Fruit fly (Drosophila melanogaster) whole organism, embryonic: Measurements from ENCODE around the gene Jhbp12.

Source experiments
- Awh ChIP-seq: fragments of 200-800 bp; sonication (Bioruptor generic); IDR thresholded peaks from 2 replicates; pipeline ENCODE4, ENCODE4 v1.3.6; 2022; ENCODE audit warnings: missing biosample characterization, missing genetic modification characterization
- B-H2 ChIP-seq: fragments of 200-800 bp; sonication (Bioruptor generic); optimal IDR thresholded peaks from 2 replicates; lab custom pipeline; 2018; ENCODE audit warnings: missing biosample characterization, mild to moderate bottlenecking, missing genetic modification characterization
- CG10267 ChIP-seq: fragments of 200-800 bp; sonication (Bioruptor generic); optimal IDR thresholded peaks from 2 replicates; lab custom pipeline; 2018; ENCODE audit warnings: missing biosample characterization, mild to moderate bottlenecking, missing genetic modification characterization, moderate library complexity
- CG10321 ChIP-seq: fragments of 200-800 bp; sonication (Bioruptor generic); IDR thresholded peaks from 2 replicates; pipeline ENCODE4 v1.3.6; 2022; ENCODE audit warnings: missing biosample characterization, missing genetic modification characterization
- CG10654 ChIP-seq: fragments of 200-800 bp; sonication (Bioruptor generic); optimal IDR thresholded peaks from 2 replicates; lab custom pipeline; 2016; ENCODE audit warnings: missing biosample characterization, missing genetic modification characterization
- CG10979 ChIP-seq: fragments of 200-800 bp; sonication (Bioruptor generic); optimal IDR thresholded peaks from 2 replicates; lab custom pipeline; 2018; ENCODE audit warnings: missing biosample characterization, mild to moderate bottlenecking, missing genetic modification characterization, moderate library complexity
- CG11695 ChIP-seq: fragments of 200-800 bp; sonication (Bioruptor generic); IDR thresholded peaks from 3 replicates; pipeline ENCODE4 v1.3.6; 2022; ENCODE audit warnings: missing biosample characterization, missing genetic modification characterization
- CG12219 ChIP-seq: fragments of 200-800 bp; sonication (Bioruptor generic); optimal IDR thresholded peaks from 3 replicates; lab custom pipeline; 2018; ENCODE audit warnings: missing biosample characterization, mild to moderate bottlenecking, missing genetic modification characterization
- CG12659 ChIP-seq: fragments of 200-800 bp; sonication (Bioruptor generic); optimal IDR thresholded peaks from 3 replicates; lab custom pipeline; 2017; ENCODE audit warnings: mild to moderate bottlenecking, missing biosample characterization, missing genetic modification reagents, missing genetic modification characterization
- CG17802 ChIP-seq: fragments of 200-800 bp; sonication (Bioruptor generic); optimal IDR thresholded peaks from 2 replicates; lab custom pipeline; 2018; ENCODE audit warnings: missing biosample characterization, mild to moderate bottlenecking, missing genetic modification characterization, moderate library complexity
- CG2875 ChIP-seq: fragments of 200-800 bp; sonication (Bioruptor generic); optimal IDR thresholded peaks from 2 replicates; lab custom pipeline; 2017; ENCODE audit warnings: missing biosample characterization, mild to moderate bottlenecking, missing genetic modification characterization, missing genetic modification reagents
- CG2889 ChIP-seq: fragments of 200-800 bp; sonication (Bioruptor generic); IDR thresholded peaks from 3 replicates; pipeline ENCODE4 v1.3.6; 2022; ENCODE audit warnings: missing biosample characterization, missing genetic modification characterization
- CG31441 ChIP-seq: fragments of 200-800 bp; sonication (Bioruptor generic); IDR thresholded peaks from 2 replicates; pipeline ENCODE4 v1.3.6; 2022; ENCODE audit warnings: missing biosample characterization, missing genetic modification characterization
- CG3163 ChIP-seq: fragments of 200-800 bp; sonication (Bioruptor generic); optimal IDR thresholded peaks from 3 replicates; lab custom pipeline; 2016; ENCODE audit warnings: missing biosample characterization, missing genetic modification characterization
- CG6254 ChIP-seq: fragments of 200-800 bp; sonication (Bioruptor generic); optimal IDR thresholded peaks from 3 replicates; lab custom pipeline; 2017; ENCODE audit warnings: mild to moderate bottlenecking, missing biosample characterization, missing genetic modification reagents, missing genetic modification characterization
- CG6689 ChIP-seq: fragments of 200-800 bp; sonication (Bioruptor generic); IDR thresholded peaks from 2 replicates; pipeline ENCODE4 v1.3.6; 2022; ENCODE audit warnings: missing biosample characterization, missing genetic modification characterization
- CG6813 ChIP-seq: fragments of 200-800 bp; sonication (Bioruptor generic); optimal IDR thresholded peaks from 2 replicates; lab custom pipeline; 2017; ENCODE audit warnings: missing biosample characterization, missing genetic modification characterization, mild to moderate bottlenecking, moderate library complexity, missing genetic modification reagents
- CG7745 ChIP-seq: fragments of 200-800 bp; sonication (Bioruptor generic); optimal IDR thresholded peaks from 2 replicates; lab custom pipeline; 2018; ENCODE audit warnings: missing biosample characterization, mild to moderate bottlenecking, missing genetic modification characterization, moderate library complexity
- CG7928 ChIP-seq: fragments of 200-800 bp; sonication (Bioruptor generic); optimal IDR thresholded peaks from 2 replicates; lab custom pipeline; 2017; ENCODE audit warnings: missing biosample characterization, mild to moderate bottlenecking, missing genetic modification characterization
- CG8281 ChIP-seq: fragments of 200-800 bp; sonication (Bioruptor generic); optimal IDR thresholded peaks from 2 replicates; lab custom pipeline; 2018; ENCODE audit warnings: missing biosample characterization, mild to moderate bottlenecking, missing genetic modification characterization, moderate library complexity
- CG9797 ChIP-seq: fragments of 200-800 bp; sonication (Bioruptor generic); optimal IDR thresholded peaks from 3 replicates; lab custom pipeline; 2018; ENCODE audit warnings: missing biosample characterization, mild to moderate bottlenecking, missing genetic modification characterization
- Doc2 ChIP-seq: fragments of 200-800 bp; sonication (Bioruptor generic); IDR thresholded peaks from 2 replicates; pipeline ENCODE4 v1.3.6; 2022; ENCODE audit warnings: missing biosample characterization, missing genetic modification characterization
- Eip74EF ChIP-seq, 2 experiments: fragments of 200-800 bp in 1 of 2; fragments of >200 bp in 1 of 2; sonication (Bioruptor generic) in 1 of 2; optimal IDR thresholded peaks; 2 replicates each; lab custom pipeline; 2017 to 2019; ENCODE audit warnings: missing biosample characterization in 2 of 2, missing genetic modification characterization in 2 of 2, mild to moderate bottlenecking in 1 of 2, moderate library complexity in 1 of 2
- HLH54F ChIP-seq: fragments of 200-800 bp; sonication (Bioruptor generic); optimal IDR thresholded peaks from 3 replicates; lab custom pipeline; 2016; ENCODE audit warnings: missing biosample characterization, missing genetic modification characterization
- Med ChIP-seq: fragments of 200-800 bp; sonication (Bioruptor generic); peaks from one replicate; lab custom pipeline; 2016; ENCODE audit warnings: missing biosample characterization, missing genetic modification characterization, mild to moderate bottlenecking, inconsistent platforms, moderate library complexity
- NFAT ChIP-seq: fragments of 200-800 bp; sonication (Bioruptor generic); IDR thresholded peaks from 2 replicates; pipeline ENCODE4 v1.3.6; 2022; ENCODE audit warnings: missing biosample characterization, missing genetic modification characterization
- Pdp1 ChIP-seq, 2 experiments: fragments of 200-800 bp; sonication (Bioruptor generic); optimal IDR thresholded peaks; 3 replicates each; lab custom pipeline; 2016; ENCODE audit warnings: missing biosample characterization in 2 of 2, missing genetic modification characterization in 2 of 2, mild to moderate bottlenecking in 1 of 2, moderate library complexity in 1 of 2
- Poxn ChIP-seq: fragments of 200-800 bp; sonication (Bioruptor generic); IDR thresholded peaks from 2 replicates; pipeline ENCODE4 v1.3.6; 2022; ENCODE audit warnings: missing biosample characterization, missing genetic modification characterization
- Ptx1 ChIP-seq: fragments of 200-800 bp; sonication (Bioruptor generic); IDR thresholded peaks from 2 replicates; pipeline ENCODE4 v1.3.6; 2022; ENCODE audit warnings: missing biosample characterization, missing genetic modification characterization
- Rfx ChIP-seq: fragments of 200-800 bp; sonication (Bioruptor generic); IDR thresholded peaks from 2 replicates; pipeline ENCODE4 v1.3.6; 2022; ENCODE audit warnings: missing biosample characterization, missing genetic modification characterization
- Six4 ChIP-seq: fragments of 200-800 bp; sonication (Bioruptor generic); optimal IDR thresholded peaks from 2 replicates; lab custom pipeline; 2016; ENCODE audit warnings: missing biosample characterization, missing genetic modification characterization
- Trl ChIP-seq, 3 experiments: fragments of >200 bp in 2 of 3; fragments of 200-800 bp in 1 of 3; sonication (Bioruptor generic) in 1 of 3; optimal IDR thresholded peaks; 2 replicates in 1 of 3; 3 replicates in 2 of 3; lab custom pipeline; 2016 to 2017; ENCODE audit warnings: missing biosample characterization in 1 of 3, missing genetic modification characterization in 1 of 3
- ase ChIP-seq: fragments of 200-800 bp; sonication (Bioruptor generic); IDR thresholded peaks from 3 replicates; pipeline ENCODE4 v1.3.6; 2022; ENCODE audit warnings: missing biosample characterization, missing genetic modification characterization
- dmrt99B ChIP-seq: fragments of 200-800 bp; sonication (Bioruptor generic); optimal IDR thresholded peaks from 2 replicates; lab custom pipeline; 2018; ENCODE audit warnings: missing biosample characterization, mild to moderate bottlenecking, missing genetic modification characterization, moderate library complexity
- dpn ChIP-seq, 2 experiments: fragments of 200-800 bp; sonication (Bioruptor generic); optimal IDR thresholded peaks; 3 replicates each; lab custom pipeline; 2016; ENCODE audit warnings: missing biosample characterization in 2 of 2, missing genetic modification characterization in 2 of 2
- en ChIP-seq: fragments of 200-800 bp; sonication (Bioruptor generic); optimal IDR thresholded peaks from 2 replicates; lab custom pipeline; 2016; ENCODE audit warnings: missing biosample characterization, missing genetic modification characterization
- grn ChIP-seq: fragments of 200-800 bp; sonication (Bioruptor generic); optimal IDR thresholded peaks from 3 replicates; lab custom pipeline; 2017; ENCODE audit warnings: missing biosample characterization, missing genetic modification characterization
- h ChIP-seq: fragments of >200 bp; optimal IDR thresholded peaks from 2 replicates; lab custom pipeline; 2017
- jigr1 ChIP-seq: fragments of 200-800 bp; sonication (Bioruptor generic); IDR thresholded peaks from 3 replicates; pipeline ENCODE4 v1.3.6; 2022; ENCODE audit warnings: missing biosample characterization, missing genetic modification characterization
- ken ChIP-seq: fragments of 200-800 bp; sonication (Bioruptor generic); IDR thresholded peaks from 3 replicates; pipeline ENCODE4 v1.3.6; 2022; ENCODE audit warnings: missing biosample characterization, missing genetic modification characterization
- mld ChIP-seq: fragments of 200-800 bp; sonication (Bioruptor generic); IDR thresholded peaks from 3 replicates; pipeline ENCODE4 v1.3.6; 2022; ENCODE audit warnings: missing biosample characterization, missing genetic modification characterization; ENCODE audit not compliant: partially characterized antibody
- phol ChIP-seq: fragments of 200-800 bp; sonication (Bioruptor generic); optimal IDR thresholded peaks from 3 replicates; lab custom pipeline; 2018; ENCODE audit warnings: missing biosample characterization, mild to moderate bottlenecking, missing genetic modification characterization, moderate library complexity
- sd ChIP-seq: fragments of 200-800 bp; sonication (Bioruptor generic); optimal IDR thresholded peaks from 3 replicates; lab custom pipeline; 2018; ENCODE audit warnings: missing biosample characterization, mild to moderate bottlenecking, missing genetic modification characterization, moderate library complexity
- sens ChIP-seq: fragments of 200-800 bp; sonication (Bioruptor generic); peaks from one replicate; lab custom pipeline; 2016; ENCODE audit warnings: missing biosample characterization, missing genetic modification characterization
- sisA ChIP-seq: fragments of 200-800 bp; sonication (Bioruptor generic); IDR thresholded peaks from 2 replicates; pipeline ENCODE4 v1.3.6; 2022; ENCODE audit warnings: missing biosample characterization, missing genetic modification characterization
- tap ChIP-seq: fragments of 200-800 bp; optimal IDR thresholded peaks from 3 replicates; lab custom pipeline; 2019; ENCODE audit warnings: missing biosample characterization, mild to moderate bottlenecking, missing genetic modification characterization, moderate library complexity
- tin ChIP-seq: fragments of 200-800 bp; sonication (Bioruptor generic); optimal IDR thresholded peaks from 3 replicates; lab custom pipeline; 2016; ENCODE audit warnings: missing biosample characterization, missing genetic modification characterization
- tx ChIP-seq: fragments of 200-800 bp; sonication (Bioruptor generic); optimal IDR thresholded peaks from 2 replicates; lab custom pipeline; 2016; ENCODE audit warnings: missing biosample characterization, missing genetic modification characterization
- vvl ChIP-seq: fragments of 200-800 bp; sonication (Bioruptor generic); IDR thresholded peaks from 2 replicates; pipeline ENCODE4 v1.3.6; 2022; ENCODE audit warnings: missing biosample characterization, missing genetic modification characterization
- yki ChIP-seq: fragments of >200 bp; optimal IDR thresholded peaks from 3 replicates; lab custom pipeline; 2018

Gene Jhbp12

DNA sequence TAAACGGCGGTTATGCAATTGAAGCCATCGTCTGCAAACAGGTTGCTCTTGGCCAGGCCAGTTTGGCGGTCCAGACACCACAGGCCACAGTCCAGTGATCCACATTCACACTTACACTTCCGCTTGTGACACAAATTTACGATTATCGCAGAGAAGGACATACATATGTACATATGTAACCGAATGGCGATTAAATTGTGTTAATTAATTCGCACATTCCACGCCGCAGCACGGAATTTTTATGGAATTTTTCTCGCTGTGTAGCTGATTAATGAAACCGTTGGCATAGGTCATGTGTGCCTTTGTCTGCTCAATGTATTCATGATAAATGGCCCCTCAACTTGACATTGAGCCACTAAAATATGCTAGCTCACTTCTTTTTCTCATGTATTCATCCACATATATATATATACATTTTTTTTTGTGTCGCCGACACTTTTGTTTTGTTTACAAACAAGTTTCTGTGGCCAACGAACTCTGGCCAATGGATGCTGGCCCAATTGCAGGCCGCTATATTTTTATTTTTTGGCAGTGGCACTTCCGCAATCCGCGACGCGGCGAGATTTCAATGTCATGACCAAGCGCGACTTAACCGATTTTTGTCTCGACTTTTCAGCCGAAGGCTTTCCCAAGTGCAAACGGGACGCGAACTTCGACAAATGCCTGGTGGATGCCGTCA lies 1.5 kb downstream of the Jhbp12 start (continued):
- TF ChIP-seq phol (tag; lab: Kevin White, UChicago) = no peak
- TF ChIP-seq CG7745 = no peak
- no peak for TF ChIP-seq Poxn
- TF ChIP-seq Awh (GFP tag; lab: Robert Waterston, UW) = peak; percentile 49
- TF ChIP-seq ken (GFP tag; lab: Robert Waterston, UW) = no peak
- TF ChIP-seq CG31441 = no peak
- TF ChIP-seq dpn (GFP tag; optimal IDR thresholded peaks at IDR 0.05; lab: Kevin White, UChicago) = peak in 1 of 2 experiments; percentile 12
- no peak for TF ChIP-seq CG2875 (GFP tag; lab: Kevin White, UChicago)
- no peak for TF ChIP-seq grn (GFP tag; lab: Kevin White, UChicago)
- TF ChIP-seq B-H2 (GFP tag; lab: Kevin White, UChicago) = no peak
- TF ChIP-seq Eip74EF (GFP tag; optimal IDR thresholded peaks at IDR 0.05; lab: Kevin White, UChicago) = peak in 1 of 2 experiments; percentile 95
- TF ChIP-seq CG3163 = no peak
- peak; percentile 6 for TF ChIP-seq CG12659 (GFP tag; lab: Kevin White, UChicago)
- TF ChIP-seq mld (GFP tag; lab: Robert Waterston, UW) = no peak
- no peak for TF ChIP-seq CG10321
- TF ChIP-seq CG10267 (tag; lab: Kevin White, UChicago) = no peak
- TF ChIP-seq ase (GFP tag; lab: Robert Waterston, UW) = 0 out of 3 replicates have a peak, but pooled peaks have one; percentile 23
- TF ChIP-seq CG10979 (tag; lab: Kevin White, UChicago) = no peak
- 0 out of 2 replicates have a peak, but pooled peaks have one; percentile 8 for TF ChIP-seq CG6689
- TF ChIP-seq Rfx (GFP tag; lab: Robert Waterston, UW) = peak; percentile 53
- TF ChIP-seq Six4 (GFP tag; lab: Kevin White, UChicago) = no peak
- TF ChIP-seq CG9797 = no peak
- no peak for TF ChIP-seq h
- TF ChIP-seq CG6254 (GFP tag; lab: Kevin White, UChicago) = no peak
- no peak for TF ChIP-seq CG6813 (GFP tag; lab: Kevin White, UChicago)
- TF ChIP-seq sisA (GFP tag; lab: Robert Waterston, UW) = peak; percentile 48
- TF ChIP-seq CG7928 (GFP tag; lab: Kevin White, UChicago) = no peak
- peak; percentile 56 for TF ChIP-seq vvl (GFP tag; lab: Robert Waterston, UW)
- no peak for TF ChIP-seq tx
- TF ChIP-seq CG10654 (GFP tag; lab: Kevin White, UChicago) = no peak
- no peak for TF ChIP-seq CG12219 (GFP tag; lab: Kevin White, UChicago)
- no peak for TF ChIP-seq Doc2 (GFP tag; lab: Robert Waterston, UW)
- peak; percentile 54; the same call in 1 of the 2 replicates for TF ChIP-seq Ptx1
- no peak for TF ChIP-seq NFAT (GFP tag; lab: Robert Waterston, UW)
- TF ChIP-seq CG11695 (GFP tag; lab: Robert Waterston, UW) = peak; percentile 45; the same call in 1 of the 3 replicates
- TF ChIP-seq tap (tag; lab: Kevin White, UChicago) = no peak
- TF ChIP-seq en (GFP tag; lab: Kevin White, UChicago) = no peak
- no peak for TF ChIP-seq CG17802 (tag; lab: Kevin White, UChicago)
- peak; percentile 85 for TF ChIP-seq Med (GFP tag; lab: Kevin White, UChicago)
- peak in 1 of 2 experiments; percentile 21 for TF ChIP-seq Pdp1 (GFP tag; optimal IDR thresholded peaks at IDR 0.05; lab: Kevin White, UChicago)
- TF ChIP-seq yki (lab: Kevin White, UChicago) = no peak
- TF ChIP-seq HLH54F (GFP tag; lab: Kevin White, UChicago) = no peak
- no peak for TF ChIP-seq dmrt99B
- TF ChIP-seq jigr1 = 0 out of 3 replicates have a peak, but pooled peaks have one; percentile 38
- peak; percentile 0 for TF ChIP-seq sens (GFP tag; lab: Kevin White, UChicago)
- TF ChIP-seq Trl (optimal IDR thresholded peaks at IDR 0.05; lab: Kevin White, UChicago) = no peak
- no peak for TF ChIP-seq Trl (GFP tag; optimal IDR thresholded peaks at IDR 0.05; lab: Kevin White, UChicago)
- peak; percentile 9 for TF ChIP-seq tin
- TF ChIP-seq CG2889 (GFP tag; lab: Robert Waterston, UW) = no peak
- TF ChIP-seq CG8281 (tag; lab: Kevin White, UChicago) = no peak
- peak; percentile 89 for TF ChIP-seq sd (tag; lab: Kevin White, UChicago)
